Worm (Caenorhabditis elegans) whole organism, young adult: Measurements from ENCODE around the gene F02D8.1.

Experiments
- F23B12.7 ChIP-seq: sonication (generic microtip); optimal IDR thresholded peaks from 2 replicates; lab custom pipeline; 2017; ENCODE audit warnings: missing genetic modification characterization, mild to moderate bottlenecking, missing compliant biosample characterization, antibody characterized with exemption, moderate library complexity; ENCODE audit not compliant: insufficient read depth
- F37B4.10 ChIP-seq: fragments of 200-800 bp; sonication (Bioruptor generic); IDR thresholded peaks from 2 replicates; pipeline ENCODE4 v1.3.6; 2022; ENCODE audit warnings: missing genetic modification characterization, missing compliant biosample characterization
- F39B2.1 ChIP-seq: fragments of 200-800 bp; sonication (Bioruptor generic); IDR thresholded peaks from 2 replicates; pipeline ENCODE4 v1.3.6; 2022; ENCODE audit warnings: missing genetic modification reagents, missing genetic modification characterization, missing compliant biosample characterization
- F52B5.7 ChIP-seq: sonication (generic microtip); optimal IDR thresholded peaks from 2 replicates; lab custom pipeline; 2016; ENCODE audit warnings: mild to moderate bottlenecking, missing genetic modification characterization, missing compliant biosample characterization
- F57A8.1 ChIP-seq: fragments of 200-800 bp; sonication (Bioruptor generic); optimal IDR thresholded peaks from 2 replicates; lab custom pipeline; 2018; ENCODE audit warnings: mild to moderate bottlenecking, missing genetic modification characterization, moderate library complexity, missing compliant biosample characterization
- K12H6.12 ChIP-seq: fragments of 200-800 bp; sonication (Bioruptor generic); optimal IDR thresholded peaks from 2 replicates; lab custom pipeline; 2018; ENCODE audit warnings: mild to moderate bottlenecking, missing genetic modification characterization, missing compliant biosample characterization
- T07F8.4 ChIP-seq: sonication (generic microtip); optimal IDR thresholded peaks from 2 replicates; lab custom pipeline; 2016; ENCODE audit warnings: mild to moderate bottlenecking, missing genetic modification characterization, moderate library complexity, missing compliant biosample characterization
- Y67H2A.10 ChIP-seq: fragments of 200-800 bp; sonication (Bioruptor generic); conservative IDR thresholded peaks from 2 replicates; pipeline ENCODE4 v1.3.6; 2022; ENCODE audit warnings: missing genetic modification reagents, missing genetic modification characterization, missing compliant biosample characterization
- Y95B8A.8 ChIP-seq: fragments of 200-800 bp; sonication (Bioruptor generic); IDR thresholded peaks from 2 replicates; pipeline ENCODE4 v1.3.6; 2022; ENCODE audit warnings: missing genetic modification reagents, missing genetic modification characterization, missing compliant biosample characterization
- akir-1 ChIP-seq: fragments of 200-800 bp; sonication (Bioruptor generic); optimal IDR thresholded peaks from 2 replicates; lab custom pipeline; 2018; ENCODE audit warnings: mild to moderate bottlenecking, missing genetic modification characterization, moderate library complexity, missing compliant biosample characterization
- ama-1 ChIP-seq, 3 experiments: fragments of 150-350 bp in 1 of 3; sonication (generic microtip) in 2 of 3; optimal IDR thresholded peaks; 2 replicates each; lab custom pipeline; 2014 to 2018; ENCODE audit warnings: missing biosample characterization in 2 of 3, missing genetic modification characterization in 2 of 3, missing genetic modification reagents in 2 of 3
- aptf-2 ChIP-seq: fragments of 200-800 bp; sonication (Bioruptor generic); conservative IDR thresholded peaks from 2 replicates; pipeline ENCODE4 v1.3.6; 2022; ENCODE audit warnings: missing genetic modification reagents, missing genetic modification characterization, missing compliant biosample characterization
- aptf-3 ChIP-seq: fragments of 200-800 bp; sonication (Bioruptor generic); IDR thresholded peaks from 2 replicates; pipeline ENCODE4 v1.3.6; 2022; ENCODE audit warnings: missing genetic modification characterization, missing compliant biosample characterization
- atf-7 ChIP-seq: sonication (generic microtip); optimal IDR thresholded peaks from 2 replicates; lab custom pipeline; 2017; ENCODE audit warnings: mild to moderate bottlenecking, missing genetic modification characterization, missing compliant biosample characterization
- attf-5 ChIP-seq: fragments of 200-800 bp; sonication (Bioruptor generic); optimal IDR thresholded peaks from 2 replicates; lab custom pipeline; 2018; ENCODE audit warnings: mild to moderate bottlenecking, missing genetic modification characterization, missing compliant biosample characterization
- attf-6 ChIP-seq: fragments of 200-800 bp; sonication (Bioruptor generic); IDR thresholded peaks from 2 replicates; pipeline ENCODE4 v1.3.6; 2022; ENCODE audit warnings: missing genetic modification reagents, missing genetic modification characterization, missing compliant biosample characterization
- bed-1 ChIP-seq: fragments of 200-800 bp; sonication (Bioruptor generic); IDR thresholded peaks from 2 replicates; pipeline ENCODE4 v1.3.6; 2022; ENCODE audit warnings: missing genetic modification reagents, missing genetic modification characterization, missing compliant biosample characterization
- bed-2 ChIP-seq: fragments of 200-800 bp; sonication (Bioruptor generic); IDR thresholded peaks from 2 replicates; pipeline ENCODE4 v1.3.6; 2022; ENCODE audit warnings: missing genetic modification reagents, missing genetic modification characterization, missing compliant biosample characterization
- cebp-1 ChIP-seq, 2 experiments: fragments of 200-800 bp in 1 of 2; sonication (Bioruptor generic) in 1 of 2; sonication (generic microtip) in 1 of 2; IDR thresholded peaks in 1 of 2; optimal IDR thresholded peaks in 1 of 2; 2 replicates each; pipeline versions ENCODE4 v1.3.6 to Lab custom; 2017 to 2022; ENCODE audit warnings: missing compliant biosample characterization in 2 of 2, missing genetic modification characterization in 2 of 2, mild to moderate bottlenecking in 1 of 2, missing genetic modification reagents in 1 of 2, moderate library complexity in 1 of 2
- ceh-100 ChIP-seq: fragments of 200-800 bp; sonication (Bioruptor generic); IDR thresholded peaks from 2 replicates; pipeline ENCODE4 v1.3.6; 2022; ENCODE audit warnings: missing genetic modification reagents, missing genetic modification characterization, missing compliant biosample characterization
- ceh-27 ChIP-seq: fragments of 200-800 bp; sonication (Bioruptor generic); optimal IDR thresholded peaks from 2 replicates; lab custom pipeline; 2018; ENCODE audit warnings: mild to moderate bottlenecking, missing genetic modification characterization, moderate library complexity, missing compliant biosample characterization
- ceh-58 ChIP-seq: fragments of 200-800 bp; sonication (Bioruptor generic); IDR thresholded peaks from 2 replicates; pipeline ENCODE4 v1.3.6; 2022; ENCODE audit warnings: missing genetic modification characterization, missing compliant biosample characterization
- ceh-79 ChIP-seq: sonication (generic microtip); optimal IDR thresholded peaks from 2 replicates; lab custom pipeline; 2017; ENCODE audit warnings: mild to moderate bottlenecking, missing genetic modification characterization, missing compliant biosample characterization
- chd-7 ChIP-seq: sonication (generic microtip); optimal IDR thresholded peaks from 2 replicates; lab custom pipeline; 2016; ENCODE audit warnings: mild to moderate bottlenecking, missing genetic modification characterization, moderate library complexity, missing compliant biosample characterization
- dox-1 ChIP-seq: fragments of 200-800 bp; sonication (Bioruptor generic); IDR thresholded peaks from 2 replicates; pipeline ENCODE4 v1.3.6; 2022; ENCODE audit warnings: missing genetic modification reagents, missing genetic modification characterization, missing compliant biosample characterization
- ekl-4 ChIP-seq: fragments of 200-800 bp; sonication (Bioruptor generic); IDR thresholded peaks from 2 replicates; pipeline ENCODE4 v1.3.6; 2022; ENCODE audit warnings: missing genetic modification reagents, missing genetic modification characterization, missing compliant biosample characterization
- hlh-12 ChIP-seq: sonication (generic microtip); optimal IDR thresholded peaks from 2 replicates; lab custom pipeline; 2016; ENCODE audit warnings: missing genetic modification characterization, missing compliant biosample characterization
- hlh-26 ChIP-seq: fragments of 200-800 bp; sonication (Bioruptor generic); conservative IDR thresholded peaks from 2 replicates; pipeline ENCODE4 v1.3.6; 2022; ENCODE audit warnings: missing genetic modification reagents, missing genetic modification characterization, missing compliant biosample characterization
- hmg-1.2 ChIP-seq: fragments of 200-800 bp; sonication (Bioruptor generic); IDR thresholded peaks from 2 replicates; pipeline ENCODE4 v1.3.6; 2022; ENCODE audit warnings: missing genetic modification reagents, missing genetic modification characterization, missing compliant biosample characterization
- hsf-1 ChIP-seq: fragments of 200-800 bp; sonication (Bioruptor generic); IDR thresholded peaks from 2 replicates; pipeline ENCODE4 v1.3.6; 2022; ENCODE audit warnings: missing genetic modification reagents, missing genetic modification characterization, missing compliant biosample characterization
- lir-1 ChIP-seq: fragments of 200-800 bp; sonication (Bioruptor generic); conservative IDR thresholded peaks from 2 replicates; pipeline ENCODE4 v1.3.6; 2022; ENCODE audit warnings: missing genetic modification reagents, missing genetic modification characterization, missing compliant biosample characterization
- madf-6 ChIP-seq: fragments of 200-800 bp; sonication (Bioruptor generic); IDR thresholded peaks from 2 replicates; pipeline ENCODE4 v1.3.6; 2022; ENCODE audit warnings: missing genetic modification reagents, missing genetic modification characterization, missing compliant biosample characterization
- mel-28 ChIP-seq: sonication (generic microtip); optimal IDR thresholded peaks from 2 replicates; lab custom pipeline; 2016; ENCODE audit warnings: borderline replicate concordance, mild to moderate bottlenecking, missing genetic modification characterization, missing compliant biosample characterization
- nfya-1 ChIP-seq: sonication (generic microtip); optimal IDR thresholded peaks from 2 replicates; lab custom pipeline; 2017; ENCODE audit warnings: antibody characterized with exemption, missing compliant biosample characterization, missing genetic modification characterization, borderline replicate concordance; ENCODE audit not compliant: insufficient read depth
- nhr-120 ChIP-seq: fragments of 200-800 bp; sonication (Bioruptor generic); IDR thresholded peaks from 2 replicates; pipeline ENCODE4 v1.3.6; 2022; ENCODE audit warnings: missing genetic modification characterization, missing compliant biosample characterization
- nhr-179 ChIP-seq: sonication (generic microtip); optimal IDR thresholded peaks from 2 replicates; lab custom pipeline; 2016; ENCODE audit warnings: mild to moderate bottlenecking, missing genetic modification characterization, missing compliant biosample characterization
- nhr-90 ChIP-seq: sonication (generic microtip); optimal IDR thresholded peaks from 2 replicates; lab custom pipeline; 2016; ENCODE audit warnings: missing genotype, mild to moderate bottlenecking, missing genetic modification characterization, missing compliant biosample characterization
- pha-4 ChIP-seq: fragments of 150-350 bp; sonication (generic microtip); optimal IDR thresholded peaks from 2 replicates; lab custom pipeline; 2014; ENCODE audit warnings: missing biosample characterization, missing genetic modification reagents, missing genetic modification characterization
- rcor-1 ChIP-seq: fragments of 200-800 bp; sonication (Bioruptor generic); IDR thresholded peaks from 2 replicates; pipeline ENCODE4 v1.3.6; 2022; ENCODE audit warnings: missing genetic modification reagents, missing genetic modification characterization, missing compliant biosample characterization
- snpc-3.4 ChIP-seq: sonication (generic microtip); optimal IDR thresholded peaks from 2 replicates; lab custom pipeline; 2017; ENCODE audit warnings: missing genetic modification characterization, mild to moderate bottlenecking, missing compliant biosample characterization, antibody characterized with exemption, moderate library complexity, missing genotype, missing genetic modification reagents
- tlf-1 ChIP-seq: fragments of 200-800 bp; sonication (Bioruptor generic); optimal IDR thresholded peaks from 2 replicates; lab custom pipeline; 2018; ENCODE audit warnings: mild to moderate bottlenecking, missing genetic modification characterization, missing compliant biosample characterization
- zfh-2 ChIP-seq: fragments of 200-800 bp; sonication (Bioruptor generic); conservative IDR thresholded peaks from 2 replicates; pipeline ENCODE4 v1.3.6; 2022; ENCODE audit warnings: missing genetic modification reagents, missing genetic modification characterization, missing compliant biosample characterization

The F02D8.1 gene

ce11 chrV:15011560-15011959 lies 33.1 kb upstream of the F02D8.1 start, which contains the start of gene nmr-2:
nmr-2 (minus strand) TSS chrV:15011660.
- TF ChIP-seq ama-1 (optimal IDR thresholded peaks at IDR 0.05; lab: Kevin White, UChicago) (no peak), ama-1 (GFP tag; optimal IDR thresholded peaks at IDR 0.05; lab: Kevin White, UChicago) (no peak), bed-2 (no peak), ceh-27 (no peak), ceh-79 (tag; lab: Kevin White, UChicago) (no peak), T07F8.4 (tag; lab: Kevin White, UChicago) (no peak), dox-1 (GFP tag; lab: Robert Waterston, UW) (no peak), hlh-12 (tag; lab: Kevin White, UChicago) (no peak), F23B12.7 (tag; lab: Kevin White, UChicago) (no peak), aptf-3 (no peak), madf-6 (no peak)

ce11 chrV:15004800-15005199 lies 26.3 kb upstream of the F02D8.1 start, which contains the start of gene hrde-2:
hrde-2 (plus strand) TSS chrV:15005100.
- TF ChIP-seq attf-5 (GFP tag; lab: Kevin White, UChicago) (no peak), K12H6.12 (tag; lab: Kevin White, UChicago) (no peak), Y67H2A.10 (GFP tag; lab: Robert Waterston, UW) (no peak), lir-1 (no peak)
- TF ChIP-seq, all 124 proteins: peak for 0

- TF ChIP-seq hlh-12 (tag; lab: Kevin White, UChicago) (no peak), Y95B8A.8 (GFP tag; lab: Robert Waterston, UW) (peak; percentile 71; the same call in 1 of the 2 replicates), chd-7 (tag; lab: Kevin White, UChicago) (peak; percentile 13), akir-1 (peak; percentile 47), hmg-1.2 (GFP tag; lab: Robert Waterston, UW) (peak; percentile 72), aptf-2 (GFP tag; lab: Robert Waterston, UW) (peak; percentile 78), madf-6 (peak; percentile 84), rcor-1 (peak; percentile 86), F39B2.1 (GFP tag; lab: Robert Waterston, UW) (no peak), bed-2 (peak; percentile 66; the same call in 1 of the 2 replicates), zfh-2 (GFP tag; lab: Robert Waterston, UW) (no peak), pha-4 (tag; lab: Kevin White, UChicago) (peak; percentile 85), hsf-1 (GFP tag; lab: Robert Waterston, UW) (peak; percentile 71), snpc-3.4 (tag; lab: Kevin White, UChicago) (no peak), tlf-1 (GFP tag; lab: Kevin White, UChicago) (peak; percentile 80), attf-5 (GFP tag; lab: Kevin White, UChicago) (peak; percentile 95), F52B5.7 (tag; lab: Kevin White, UChicago) (no peak), ceh-100 (peak; percentile 98), ama-1 (optimal IDR thresholded peaks at IDR 0.05; lab: Kevin White, UChicago) (no peak), ama-1 (GFP tag; optimal IDR thresholded peaks at IDR 0.05; lab: Kevin White, UChicago) (no peak), atf-7 (tag; lab: Kevin White, UChicago) (peak; percentile 34), cebp-1 (GFP tag; IDR thresholded peaks at IDR 0.05; lab: Robert Waterston, UW) (peak; percentile 46; the same call in 1 of the 2 replicates), cebp-1 (tag; optimal IDR thresholded peaks at IDR 0.05; lab: Kevin White, UChicago) (peak; percentile 84), hlh-26 (GFP tag; lab: Robert Waterston, UW) (no peak), ceh-58 (GFP tag; lab: Robert Waterston, UW) (no peak), ekl-4 (GFP tag; lab: Robert Waterston, UW) (peak; percentile 84), dox-1 (GFP tag; lab: Robert Waterston, UW) (peak; percentile 90), bed-1 (GFP tag; lab: Robert Waterston, UW) (no peak), mel-28 (no peak), nfya-1 (tag; lab: Kevin White, UChicago) (no peak), attf-6 (GFP tag; lab: Robert Waterston, UW) (0 out of 2 replicates have a peak, but pooled peaks have one; percentile 42), F57A8.1 (GFP tag; lab: Kevin White, UChicago) (no peak), nhr-120 (no peak), nhr-90 (tag; lab: Kevin White, UChicago) (no peak), nhr-179 (tag; lab: Kevin White, UChicago) (no peak), F37B4.10 (no peak)
Observed at ce11 chrV:15002184-15002690, 23.7 kb upstream of the F02D8.1 start, which contains the start of the genes fib-1 and mut-15. fib-1 (minus strand) TSS chrV:15002223. mut-15 (plus strand) TSS chrV:15002543.
